Fruit fly (Drosophila melanogaster): Measurements from ENCODE around the gene CG13116.

The CG13116 gene

dm6 chr2L:9700454-9700853, 29.3 kb upstream of the CG13116 start, which contains the start of gene pelo (continued):
- TF ChIP-seq Nf-YC (tag; optimal IDR thresholded peaks at IDR 0.05) = peak; percentile 69
- TF ChIP-seq fd102C (GFP tag; optimal IDR thresholded peaks at IDR 0.05) = peak; percentile 15
- peak; percentile 16 for TF ChIP-seq salm (tag; optimal IDR thresholded peaks at IDR 0.05)
- TF ChIP-seq pros (GFP tag; optimal IDR thresholded peaks at IDR 0.05) = no peak
- TF ChIP-seq Fer2 (tag; optimal IDR thresholded peaks at IDR 0.05) = peak; percentile 54
- peak; percentile 47 for TF ChIP-seq Spps (tag; optimal IDR thresholded peaks at IDR 0.05)
- TF ChIP-seq zfh1 (GFP tag; IDR thresholded peaks at IDR 0.05) = peak; percentile 76; the same call in 2 of the 3 replicates
- no peak for TF ChIP-seq repo (GFP tag; optimal IDR thresholded peaks at IDR 0.05)
- TF ChIP-seq zen2 (GFP tag; IDR thresholded peaks at IDR 0.05; ENCODE audit: partially characterized antibody) = no peak
- TF ChIP-seq Hr51 (GFP tag; optimal IDR thresholded peaks at IDR 0.05) = peak; percentile 17 to 57
- peak; percentile 72 for TF ChIP-seq CG6689 (GFP tag; IDR thresholded peaks at IDR 0.05)
- TF ChIP-seq CG14860 (GFP tag; IDR thresholded peaks at IDR 0.05; ENCODE audit: partially characterized antibody) = no peak
- peak; percentile 55; the same call in 1 of the 2 replicates for TF ChIP-seq ssp (GFP tag; IDR thresholded peaks at IDR 0.05)
- peak; percentile 1 for TF ChIP-seq vfl (GFP tag; optimal IDR thresholded peaks at IDR 0.05)
- TF ChIP-seq trh (GFP tag; optimal IDR thresholded peaks at IDR 0.05) = peak; percentile 13
- TF ChIP-seq CG1233 (GFP tag; optimal IDR thresholded peaks at IDR 0.05) = peak; percentile 36
- peak; percentile 61 for TF ChIP-seq nerfin-1 (tag; optimal IDR thresholded peaks at IDR 0.05)
- no peak for TF ChIP-seq Gsc (GFP tag; IDR thresholded peaks at IDR 0.05)
- peak; percentile 44; the same call in 1 of the 2 replicates for TF ChIP-seq ara (GFP tag; IDR thresholded peaks at IDR 0.05)
- TF ChIP-seq org-1 (GFP tag; optimal IDR thresholded peaks at IDR 0.05) = peak; percentile 10
- TF ChIP-seq crp (GFP tag; optimal IDR thresholded peaks at IDR 0.05) = peak; percentile 22 to 88
- no peak for TF ChIP-seq HLH54F (GFP tag; optimal IDR thresholded peaks at IDR 0.05)
- peak; percentile 2 for TF ChIP-seq CG13624 (GFP tag; optimal IDR thresholded peaks at IDR 0.05)
- TF ChIP-seq grau (tag; optimal IDR thresholded peaks at IDR 0.05) = peak; percentile 73
- TF ChIP-seq sisA (GFP tag; IDR thresholded peaks at IDR 0.05) = peak; percentile 52; the same call in 1 of the 2 replicates
- TF ChIP-seq fd96Cb (tag; optimal IDR thresholded peaks at IDR 0.05) = peak; percentile 12
- TF ChIP-seq CG4617 (GFP tag; optimal IDR thresholded peaks at IDR 0.05; ENCODE audit: borderline replicate concordance) = peak; percentile 6
- peak; percentile 28 for TF ChIP-seq CG17568 (GFP tag; optimal IDR thresholded peaks at IDR 0.05)
- peak; percentile 71 for TF ChIP-seq CG30403 (GFP tag; optimal IDR thresholded peaks at IDR 0.05)
- peak; percentile 61 for TF ChIP-seq dmrt99B (tag; optimal IDR thresholded peaks at IDR 0.05)
- peak; percentile 64 for TF ChIP-seq Xbp1 (GFP tag; optimal IDR thresholded peaks at IDR 0.05)
- TF ChIP-seq Ets97D (GFP tag; optimal IDR thresholded peaks at IDR 0.05) = peak; percentile 73
- 0 out of 2 replicates have a peak, but pooled peaks have one; percentile 12 for TF ChIP-seq stc (GFP tag; IDR thresholded peaks at IDR 0.05)
- TF ChIP-seq phol (tag; optimal IDR thresholded peaks at IDR 0.05) = peak; percentile 78
- TF ChIP-seq CG4360 (GFP tag; IDR thresholded peaks at IDR 0.05) = no peak
- no peak for TF ChIP-seq D (optimal IDR thresholded peaks at IDR 0.05)
- peak; percentile 23 for TF ChIP-seq D (GFP tag; optimal IDR thresholded peaks at IDR 0.05)
- peak; percentile 42 for TF ChIP-seq ewg (GFP tag; optimal IDR thresholded peaks at IDR 0.05)
- peak; percentile 3 for TF ChIP-seq pum (GFP tag; optimal IDR thresholded peaks at IDR 0.05)
- TF ChIP-seq CG18262 (tag; optimal IDR thresholded peaks at IDR 0.05) = peak; percentile 64
- TF ChIP-seq bsh (GFP tag; optimal IDR thresholded peaks at IDR 0.05) = peak in 1 of 2 experiments; percentile 67
- no peak for TF ChIP-seq sc (optimal IDR thresholded peaks at IDR 0.05)
- TF ChIP-seq sc (GFP tag; optimal IDR thresholded peaks at IDR 0.05) = peak; percentile 21
- no peak for TF ChIP-seq emc (GFP tag; optimal IDR thresholded peaks at IDR 0.05)
- peak; percentile 54; the same call in 1 of the 2 replicates for TF ChIP-seq HLH3B (GFP tag; IDR thresholded peaks at IDR 0.05)
- TF ChIP-seq Antp (GFP tag; optimal IDR thresholded peaks at IDR 0.05) = no peak
- TF ChIP-seq odd (GFP tag; optimal IDR thresholded peaks at IDR 0.05) = peak; percentile 34
- no peak for TF ChIP-seq wdn (GFP tag; IDR thresholded peaks at IDR 0.05)
- TF ChIP-seq Nf-YA (GFP tag; IDR thresholded peaks at IDR 0.05) = peak; percentile 24; the same call in 1 of the 2 replicates
- peak; percentile 75; the same call in 1 of the 3 replicates for TF ChIP-seq CG34422 (GFP tag; IDR thresholded peaks at IDR 0.05)
